Worm (Caenorhabditis elegans) whole organism, L2 larva: Measurements from ENCODE around the gene R07H5.9.
"Not testable (repeated sequence)": the region's sequence is repeated elsewhere in the genome, so short reads cannot be mapped to it uniquely, and the experiment has no call there.

Experiments used
- C34F6.9 ChIP-seq: fragments of 150-350 bp; optimal IDR thresholded peaks from 2 replicates; lab custom pipeline; 2014; ENCODE audit warnings: missing biosample characterization, missing genetic modification characterization
- F13H6.1 ChIP-seq: sonication (generic microtip); optimal IDR thresholded peaks from 2 replicates; lab custom pipeline; 2016; ENCODE audit warnings: missing genetic modification characterization, missing compliant biosample characterization
- R02D3.7 ChIP-seq: fragments of 150-350 bp; optimal IDR thresholded peaks from 2 replicates; lab custom pipeline; 2014; ENCODE audit warnings: missing biosample characterization, missing genetic modification characterization
- Y55F3AM.14 ChIP-seq: fragments of 200-800 bp; sonication (Bioruptor generic); optimal IDR thresholded peaks from 2 replicates; lab custom pipeline; 2018; ENCODE audit warnings: mild to moderate bottlenecking, missing genetic modification characterization, missing compliant biosample characterization
- ZK546.5 ChIP-seq: sonication (generic microtip); optimal IDR thresholded peaks from 2 replicates; lab custom pipeline; 2017; ENCODE audit warnings: missing biosample characterization, missing genetic modification characterization
- alr-1 ChIP-seq: fragments of 150-350 bp; optimal IDR thresholded peaks from 2 replicates; lab custom pipeline; 2014; ENCODE audit warnings: missing biosample characterization, missing genetic modification characterization
- aly-2 ChIP-seq: fragments of 150-350 bp; optimal IDR thresholded peaks from 2 replicates; lab custom pipeline; 2014; ENCODE audit warnings: missing biosample characterization, missing genetic modification characterization
- ama-1 ChIP-seq: fragments of 150-350 bp; optimal IDR thresholded peaks from 2 replicates; lab custom pipeline; 2018; ENCODE audit warnings: inconsistent platforms
- blmp-1 ChIP-seq: sonication (generic microtip); optimal IDR thresholded peaks from 2 replicates; lab custom pipeline; 2017; ENCODE audit warnings: missing genetic modification characterization, mild to moderate bottlenecking, missing compliant biosample characterization, antibody characterized with exemption, moderate library complexity; ENCODE audit not compliant: insufficient read depth
- ceh-82 ChIP-seq: fragments of 150-350 bp; optimal IDR thresholded peaks from 2 replicates; lab custom pipeline; 2014; ENCODE audit warnings: missing biosample characterization, missing genetic modification characterization
- crh-2 ChIP-seq: sonication (generic microtip); optimal IDR thresholded peaks from 2 replicates; lab custom pipeline; 2017; ENCODE audit warnings: missing biosample characterization, missing genetic modification characterization
- egl-27 ChIP-seq: sonication (generic microtip); optimal IDR thresholded peaks from 3 replicates; lab custom pipeline; 2017; ENCODE audit warnings: missing biosample characterization, missing genetic modification reagents, missing genetic modification characterization
- fos-1 ChIP-seq: fragments of 150-350 bp; optimal IDR thresholded peaks from 2 replicates; lab custom pipeline; 2014; ENCODE audit warnings: missing biosample characterization, missing genetic modification characterization
- gmeb-1 ChIP-seq: fragments of 150-350 bp; optimal IDR thresholded peaks from 2 replicates; lab custom pipeline; 2014; ENCODE audit warnings: missing biosample characterization, missing genetic modification characterization
- lin-11 ChIP-seq: fragments of 150-350 bp; sonication (generic microtip); optimal IDR thresholded peaks from 2 replicates; lab custom pipeline; 2014; ENCODE audit warnings: missing biosample characterization, missing genetic modification characterization, inconsistent platforms, mixed read lengths
- lin-13 ChIP-seq: fragments of 150-350 bp; optimal IDR thresholded peaks from 2 replicates; lab custom pipeline; 2014; ENCODE audit warnings: missing biosample characterization, missing genetic modification reagents, missing genetic modification characterization
- lsy-2 ChIP-seq, 2 experiments: fragments of 150-350 bp in 1 of 2; sonication (generic microtip) in 1 of 2; optimal IDR thresholded peaks; 2 replicates each; lab custom pipeline; 2014 to 2017; ENCODE audit warnings: missing biosample characterization in 2 of 2, missing genetic modification characterization in 2 of 2
- mab-5 ChIP-seq: fragments of 150-350 bp; optimal IDR thresholded peaks from 2 replicates; lab custom pipeline; 2014; ENCODE audit warnings: missing biosample characterization, missing genetic modification characterization
- mdl-1 ChIP-seq, 2 experiments: fragments of 150-350 bp in 1 of 2; sonication (generic microtip) in 1 of 2; optimal IDR thresholded peaks; 2 replicates each; lab custom pipeline; 2017; ENCODE audit warnings: missing biosample characterization in 2 of 2, missing genetic modification characterization in 2 of 2
- nhr-10 ChIP-seq: sonication (generic microtip); optimal IDR thresholded peaks from 2 replicates; lab custom pipeline; 2017; ENCODE audit warnings: missing biosample characterization, missing genetic modification characterization
- nhr-12 ChIP-seq: fragments of 150-350 bp; optimal IDR thresholded peaks from 2 replicates; lab custom pipeline; 2014; ENCODE audit warnings: missing biosample characterization, missing genetic modification characterization
- nhr-129 ChIP-seq: fragments of 150-350 bp; optimal IDR thresholded peaks from 2 replicates; lab custom pipeline; 2014; ENCODE audit warnings: missing biosample characterization, missing genetic modification characterization
- nhr-21 ChIP-seq: fragments of 150-350 bp; optimal IDR thresholded peaks from 2 replicates; lab custom pipeline; 2014; ENCODE audit warnings: missing biosample characterization, missing genetic modification characterization
- nhr-25 ChIP-seq: fragments of 150-350 bp; sonication (generic microtip); optimal IDR thresholded peaks from 3 replicates; lab custom pipeline; 2014; ENCODE audit warnings: missing biosample characterization, missing genetic modification characterization
- nhr-6 ChIP-seq: fragments of 150-350 bp; optimal IDR thresholded peaks from 2 replicates; lab custom pipeline; 2014; ENCODE audit warnings: missing biosample characterization, missing genetic modification characterization
- nhr-77 ChIP-seq: fragments of 150-350 bp; optimal IDR thresholded peaks from 2 replicates; lab custom pipeline; 2014; ENCODE audit warnings: missing biosample characterization, missing genetic modification characterization
- sem-4 ChIP-seq: fragments of 150-350 bp; optimal IDR thresholded peaks from 2 replicates; lab custom pipeline; 2014; ENCODE audit warnings: missing biosample characterization, missing genetic modification reagents, missing genetic modification characterization
- sma-3 ChIP-seq: sonication (generic microtip); optimal IDR thresholded peaks from 2 replicates; lab custom pipeline; 2016; ENCODE audit warnings: missing genetic modification reagents, missing genetic modification characterization, missing compliant biosample characterization
- sma-9 ChIP-seq, 2 experiments: fragments of 150-350 bp in 1 of 2; sonication (generic microtip) in 1 of 2; optimal IDR thresholded peaks; 2 replicates each; lab custom pipeline; 2014 to 2016; ENCODE audit warnings: missing genetic modification characterization in 2 of 2, mild to moderate bottlenecking in 1 of 2, missing biosample characterization in 1 of 2, missing compliant biosample characterization in 1 of 2, missing genetic modification reagents in 1 of 2, moderate library complexity in 1 of 2
- snpc-4 ChIP-seq: fragments of 150-350 bp; optimal IDR thresholded peaks from 2 replicates; lab custom pipeline; 2014; ENCODE audit warnings: missing biosample characterization, missing genetic modification characterization
- unc-55 ChIP-seq: fragments of 150-350 bp; sonication (generic microtip); optimal IDR thresholded peaks from 3 replicates; lab custom pipeline; 2014; ENCODE audit warnings: missing biosample characterization, missing genetic modification reagents, missing genetic modification characterization
- zag-1 ChIP-seq: fragments of 150-350 bp; optimal IDR thresholded peaks from 2 replicates; lab custom pipeline; 2014; ENCODE audit warnings: missing biosample characterization, missing genetic modification characterization
- ztf-4 ChIP-seq: fragments of 150-350 bp; optimal IDR thresholded peaks from 2 replicates; lab custom pipeline; 2014; ENCODE audit warnings: missing biosample characterization, missing genetic modification characterization

The R07H5.9 gene

DNA sequence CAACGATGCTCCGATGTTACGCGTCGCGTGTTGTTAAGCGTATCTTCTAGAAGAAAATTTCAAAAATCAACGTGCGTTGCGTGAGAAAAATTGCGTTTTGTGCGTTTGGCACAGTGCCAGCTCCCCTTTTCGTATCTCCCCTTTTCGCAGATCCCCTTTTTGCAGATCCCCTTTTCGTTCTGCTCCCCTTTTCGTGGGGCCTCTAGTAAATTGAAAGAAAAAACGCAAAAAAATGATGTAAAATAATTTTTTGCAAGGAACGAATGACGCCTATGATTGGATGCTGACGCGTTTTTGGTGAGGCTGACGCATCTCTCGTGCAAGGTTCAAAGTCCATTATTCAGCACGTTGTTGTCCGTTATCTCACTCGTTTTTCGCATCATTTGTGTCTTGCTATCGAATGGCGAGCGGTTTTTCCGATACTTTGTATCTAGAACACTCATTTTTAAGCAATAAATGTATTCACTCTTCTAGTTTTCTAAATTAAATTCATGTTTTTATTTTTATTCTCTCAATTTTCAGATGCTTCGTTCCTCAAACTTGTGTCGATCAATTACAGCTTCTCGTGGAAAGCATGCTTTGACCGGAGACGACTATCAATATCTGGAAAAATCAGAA lies 28.1 kb upstream of the R07H5.9 start, which contains the start of gene cpt-2:
Gene cpt-2 (plus strand): TSS at position 523 of the 618 bp plus-strand sequence.
- peak; percentile 95 for TF ChIP-seq sma-9 (GFP tag; optimal IDR thresholded peaks at IDR 0.05; lab: Kevin White, UChicago)
- not testable (repeated sequence) for TF ChIP-seq sma-9 (tag; optimal IDR thresholded peaks at IDR 0.05; lab: Kevin White, UChicago)
- TF ChIP-seq unc-55 (GFP tag; lab: Kevin White, UChicago): peak; percentile 90
- peak; percentile 40 for TF ChIP-seq R02D3.7 (tag; lab: Kevin White, UChicago)
- peak; percentile 84 for TF ChIP-seq crh-2 (tag; lab: Kevin White, UChicago)
- TF ChIP-seq C34F6.9: peak; percentile 88
- TF ChIP-seq nhr-77: peak; percentile 16
- TF ChIP-seq lin-13 (GFP tag; lab: Kevin White, UChicago): peak; percentile 84
- peak; percentile 86 for TF ChIP-seq nhr-129
- TF ChIP-seq nhr-25: peak; percentile 82
- peak; percentile 30 for TF ChIP-seq nhr-12 (tag; lab: Kevin White, UChicago)
- TF ChIP-seq mdl-1 (tag; optimal IDR thresholded peaks at IDR 0.05; lab: Kevin White, UChicago): peak in 1 of 2 experiments; percentile 76
- peak; percentile 87 for TF ChIP-seq gmeb-1
- TF ChIP-seq sma-3 (GFP tag; lab: Kevin White, UChicago): peak; percentile 81
- TF ChIP-seq egl-27: peak; percentile 70
- TF ChIP-seq nhr-21 (tag; lab: Kevin White, UChicago): peak; percentile 91
- TF ChIP-seq blmp-1 (tag; lab: Kevin White, UChicago): peak; percentile 46
- peak; percentile 88 to 92 for TF ChIP-seq lsy-2 (tag; optimal IDR thresholded peaks at IDR 0.05; lab: Kevin White, UChicago)
- peak; percentile 50 for TF ChIP-seq ama-1 (lab: Kevin White, UChicago)
- TF ChIP-seq sem-4: peak; percentile 49
- peak; percentile 82 for TF ChIP-seq F13H6.1 (tag; lab: Kevin White, UChicago)
- TF ChIP-seq mab-5 (tag; lab: Kevin White, UChicago): peak; percentile 71
- peak; percentile 92 for TF ChIP-seq zag-1
- peak; percentile 77 for TF ChIP-seq nhr-6 (tag; lab: Kevin White, UChicago)
- TF ChIP-seq ZK546.5: peak; percentile 37
- TF ChIP-seq snpc-4 (tag; lab: Kevin White, UChicago): peak; percentile 16
- peak; percentile 58 for TF ChIP-seq nhr-10 (tag; lab: Kevin White, UChicago)
- peak; percentile 86 for TF ChIP-seq fos-1 (tag; lab: Kevin White, UChicago)
- peak; percentile 46 for TF ChIP-seq lin-11

ce11 chrIV:11180077-11180476 lies 27.2 kb upstream of the R07H5.9 start:
- TF ChIP-seq lin-13 (GFP tag; lab: Kevin White, UChicago) (no peak), R02D3.7 (tag; lab: Kevin White, UChicago) (no peak), nhr-6 (tag; lab: Kevin White, UChicago) (no peak), fos-1 (tag; lab: Kevin White, UChicago) (peak; percentile 0), crh-2 (tag; lab: Kevin White, UChicago) (peak; percentile 6), egl-27 (no peak), aly-2 (no peak)

ce11 chrIV:11183013-11183412 lies 24.3 kb upstream of the R07H5.9 start, which contains the start of gene prx-14:
prx-14 (plus strand) TSS chrIV:11183132.
- TF ChIP-seq ztf-4 (tag; lab: Kevin White, UChicago) (no peak), ZK546.5 (no peak), fos-1 (tag; lab: Kevin White, UChicago) (peak; percentile 30)

DNA sequence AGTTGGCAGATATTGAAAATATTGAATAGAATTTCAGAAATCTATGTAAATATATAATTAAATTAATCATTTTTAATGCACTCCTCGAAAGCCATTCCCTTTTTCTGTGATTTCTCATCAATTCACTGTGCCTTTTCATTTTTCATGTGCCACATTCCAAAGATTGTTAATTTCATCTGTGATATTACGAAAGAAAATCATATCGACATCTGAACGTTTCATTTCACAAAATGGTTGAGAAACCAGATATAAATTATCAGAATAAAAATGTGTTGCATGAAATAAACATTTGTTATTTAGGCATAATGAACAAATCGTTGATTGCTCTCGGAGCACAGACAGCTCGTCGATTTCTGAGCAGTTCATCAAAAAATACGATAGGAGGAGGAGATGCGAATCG lies 23.3 kb upstream of the R07H5.9 start, which contains the start of gene nuaf-3:
Gene nuaf-3 (plus strand): TSS at position 301 of the 400 bp plus-strand sequence.
- TF ChIP-seq nhr-129 (no peak), Y55F3AM.14 (GFP tag; lab: Kevin White, UChicago) (no peak)

ce11 chrIV:11186729-11187128 lies 20.6 kb upstream of the R07H5.9 start, which contains the start of gene sdz-27:
sdz-27 (plus strand) TSS chrIV:11187029.
- TF ChIP-seq sma-9 (GFP tag; optimal IDR thresholded peaks at IDR 0.05; lab: Kevin White, UChicago) (no peak), sma-9 (tag; optimal IDR thresholded peaks at IDR 0.05; lab: Kevin White, UChicago) (no peak), fos-1 (tag; lab: Kevin White, UChicago) (no peak), ztf-4 (tag; lab: Kevin White, UChicago) (no peak), C34F6.9 (no peak), zag-1 (no peak), ama-1 (lab: Kevin White, UChicago) (no peak), nhr-25 (no peak), ZK546.5 (no peak), alr-1 (tag; lab: Kevin White, UChicago) (no peak), ceh-82 (tag; lab: Kevin White, UChicago) (no peak), sma-3 (GFP tag; lab: Kevin White, UChicago) (no peak), gmeb-1 (no peak)
